Worm (Caenorhabditis elegans) whole organism, young adult: ENCODE results near the gene vit-4.

ENCODE experiments used
- Y56A3A.18 ChIP-seq: fragments of 200-800 bp; sonication (Bioruptor generic); IDR thresholded peaks from 2 replicates; pipeline ENCODE4 v1.3.6; 2022; ENCODE audit warnings: missing genetic modification reagents, missing genetic modification characterization, missing compliant biosample characterization
- ZK185.1 ChIP-seq: sonication (generic microtip); optimal IDR thresholded peaks from 2 replicates; lab custom pipeline; 2016; ENCODE audit warnings: mild to moderate bottlenecking, missing genetic modification characterization, missing compliant biosample characterization; ENCODE audit not compliant: poor library complexity, severe bottlenecking
- atf-7 ChIP-seq: sonication (generic microtip); optimal IDR thresholded peaks from 2 replicates; lab custom pipeline; 2017; ENCODE audit warnings: mild to moderate bottlenecking, missing genetic modification characterization, missing compliant biosample characterization
- bed-2 ChIP-seq: fragments of 200-800 bp; sonication (Bioruptor generic); IDR thresholded peaks from 2 replicates; pipeline ENCODE4 v1.3.6; 2022; ENCODE audit warnings: missing genetic modification reagents, missing genetic modification characterization, missing compliant biosample characterization
- dpff-1 ChIP-seq: sonication (generic microtip); optimal IDR thresholded peaks from 2 replicates; lab custom pipeline; 2017; ENCODE audit warnings: mild to moderate bottlenecking, missing genetic modification characterization, missing compliant biosample characterization
- efl-1 ChIP-seq: fragments of 150-350 bp; optimal IDR thresholded peaks from 2 replicates; lab custom pipeline; 2014; ENCODE audit warnings: missing biosample characterization, missing genetic modification reagents, missing genetic modification characterization
- egl-18 ChIP-seq: fragments of 200-800 bp; sonication (Bioruptor generic); IDR thresholded peaks from 2 replicates; pipeline ENCODE4 v1.3.6; 2022; ENCODE audit warnings: missing genetic modification reagents, missing genetic modification characterization, missing compliant biosample characterization
- egl-44 ChIP-seq: fragments of 200-800 bp; sonication (Bioruptor generic); IDR thresholded peaks from 2 replicates; pipeline ENCODE4 v1.3.6; 2022; ENCODE audit warnings: missing genetic modification reagents, missing genetic modification characterization, missing compliant biosample characterization
- ekl-4 ChIP-seq: fragments of 200-800 bp; sonication (Bioruptor generic); IDR thresholded peaks from 2 replicates; pipeline ENCODE4 v1.3.6; 2022; ENCODE audit warnings: missing genetic modification reagents, missing genetic modification characterization, missing compliant biosample characterization
- him-1 ChIP-seq: sonication (generic microtip); optimal IDR thresholded peaks from 2 replicates; lab custom pipeline; 2016; ENCODE audit warnings: missing genotype, missing genetic modification reagents, missing genetic modification characterization, missing compliant biosample characterization
- let-526 ChIP-seq: fragments of 200-800 bp; sonication (Bioruptor generic); IDR thresholded peaks from 2 replicates; pipeline ENCODE4 v1.3.6; 2022; ENCODE audit warnings: missing genetic modification reagents, missing genetic modification characterization, missing compliant biosample characterization
- let-607 ChIP-seq, 2 experiments: fragments of 200-800 bp in 1 of 2; sonication (Bioruptor generic) in 1 of 2; sonication (generic microtip) in 1 of 2; optimal IDR thresholded peaks; 2 replicates each; lab custom pipeline; 2016 to 2018; ENCODE audit warnings: mild to moderate bottlenecking in 2 of 2, missing compliant biosample characterization in 2 of 2, missing genetic modification characterization in 2 of 2, moderate library complexity in 2 of 2, missing genotype in 1 of 2
- madf-6 ChIP-seq: fragments of 200-800 bp; sonication (Bioruptor generic); IDR thresholded peaks from 2 replicates; pipeline ENCODE4 v1.3.6; 2022; ENCODE audit warnings: missing genetic modification reagents, missing genetic modification characterization, missing compliant biosample characterization
- mxl-1 ChIP-seq: sonication (generic microtip); optimal IDR thresholded peaks from 2 replicates; lab custom pipeline; 2016; ENCODE audit warnings: missing genetic modification characterization, missing compliant biosample characterization
- nhr-120 ChIP-seq: fragments of 200-800 bp; sonication (Bioruptor generic); IDR thresholded peaks from 2 replicates; pipeline ENCODE4 v1.3.6; 2022; ENCODE audit warnings: missing genetic modification characterization, missing compliant biosample characterization
- pha-4 ChIP-seq: fragments of 150-350 bp; sonication (generic microtip); optimal IDR thresholded peaks from 2 replicates; lab custom pipeline; 2014; ENCODE audit warnings: missing biosample characterization, missing genetic modification reagents, missing genetic modification characterization
- repo-1 ChIP-seq: sonication (generic microtip); optimal IDR thresholded peaks from 2 replicates; lab custom pipeline; 2017; ENCODE audit warnings: mild to moderate bottlenecking, missing genetic modification characterization, missing compliant biosample characterization
- rpc-1 ChIP-seq, 2 experiments: fragments of 150-350 bp in 1 of 2; sonication (generic microtip) in 1 of 2; optimal IDR thresholded peaks; 2 replicates each; lab custom pipeline; 2014 to 2018; ENCODE audit warnings: missing biosample characterization in 1 of 2, missing genetic modification characterization in 1 of 2, missing genetic modification reagents in 1 of 2, missing genotype in 1 of 2
- sea-2 ChIP-seq: fragments of 200-800 bp; sonication (Bioruptor generic); IDR thresholded peaks from 2 replicates; pipeline ENCODE4 v1.3.6; 2022; ENCODE audit warnings: missing genetic modification characterization, missing compliant biosample characterization
- somi-1 ChIP-seq: fragments of 200-800 bp; sonication (Bioruptor generic); optimal IDR thresholded peaks from 2 replicates; lab custom pipeline; 2018; ENCODE audit warnings: mild to moderate bottlenecking, missing genetic modification characterization, missing compliant biosample characterization
- unc-62 ChIP-seq: fragments of 150-350 bp; optimal IDR thresholded peaks from 2 replicates; lab custom pipeline; 2014; ENCODE audit warnings: missing biosample characterization, missing genetic modification reagents, missing genetic modification characterization
- ztf-25 ChIP-seq: fragments of 200-800 bp; sonication (Bioruptor generic); IDR thresholded peaks from 2 replicates; pipeline ENCODE4 v1.3.6; 2022; ENCODE audit warnings: missing genetic modification reagents, missing genetic modification characterization, missing compliant biosample characterization
- ztf-26 ChIP-seq: sonication (generic microtip); optimal IDR thresholded peaks from 2 replicates; lab custom pipeline; 2017; ENCODE audit warnings: missing genetic modification characterization, missing compliant biosample characterization
- ztf-3 ChIP-seq: fragments of 200-800 bp; sonication (Bioruptor generic); optimal IDR thresholded peaks from 2 replicates; lab custom pipeline; 2018; ENCODE audit warnings: mild to moderate bottlenecking, missing genetic modification characterization, missing compliant biosample characterization

The vit-4 gene

ce11 chrX:3513715-3514114 is 50.0 kb downstream of the vit-4 start:
- no peak for TF ChIP-seq Y56A3A.18 (GFP tag; lab: Robert Waterston, UW)
- TF ChIP-seq rpc-1 (optimal IDR thresholded peaks at IDR 0.05; lab: Kevin White, UChicago), result no peak
- TF ChIP-seq rpc-1 (tag; optimal IDR thresholded peaks at IDR 0.05; lab: Kevin White, UChicago), result no peak
- TF ChIP-seq ztf-26 (tag; lab: Kevin White, UChicago), result no peak
- TF ChIP-seq ekl-4 (GFP tag; lab: Robert Waterston, UW), result no peak
- no peak for TF ChIP-seq sea-2 (GFP tag; lab: Robert Waterston, UW)
- no peak for TF ChIP-seq somi-1
- no peak for TF ChIP-seq dpff-1 (tag; lab: Kevin White, UChicago)
- TF ChIP-seq repo-1 (tag; lab: Kevin White, UChicago), result no peak
- no peak for TF ChIP-seq let-526 (GFP tag; lab: Robert Waterston, UW)
- TF ChIP-seq bed-2, result no peak
- TF ChIP-seq ztf-3 (GFP tag; lab: Kevin White, UChicago), result no peak
- TF ChIP-seq ZK185.1 (tag; lab: Kevin White, UChicago), result no peak
- no peak for TF ChIP-seq ztf-25 (GFP tag; lab: Robert Waterston, UW)
- no peak for TF ChIP-seq unc-62
- no peak for TF ChIP-seq madf-6 (GFP tag; lab: Robert Waterston, UW)

DNA sequence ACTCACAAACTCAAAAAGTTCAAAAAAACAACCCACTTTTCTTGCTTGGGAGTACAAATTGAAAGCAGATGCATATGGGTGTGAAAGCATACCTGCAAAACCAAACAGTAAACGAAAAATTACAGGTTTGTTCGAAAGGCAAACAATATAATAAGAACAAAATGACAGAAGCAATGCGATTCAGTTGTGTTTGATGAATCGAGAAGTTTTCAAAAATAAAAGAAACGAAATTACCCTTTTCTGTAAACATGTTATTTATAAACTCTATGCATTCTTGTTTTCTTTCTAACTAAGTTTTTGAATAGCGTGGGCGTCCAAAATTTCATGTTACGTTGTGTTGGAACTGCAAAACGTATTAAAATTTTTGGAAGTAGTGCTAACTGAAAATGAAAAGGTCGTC is 54.9 kb downstream of the vit-4 start, which contains the start of gene sox-4:
TSS of gene sox-4 (minus strand) at position 101 of the 400 bp plus-strand sequence.
- TF ChIP-seq ZK185.1 (tag; lab: Kevin White, UChicago), result no peak
- no peak for TF ChIP-seq pha-4 (tag; lab: Kevin White, UChicago)
- TF ChIP-seq egl-44 (GFP tag; lab: Robert Waterston, UW), result no peak
- TF ChIP-seq efl-1 (GFP tag; lab: Kevin White, UChicago), result no peak
- TF ChIP-seq nhr-120 (GFP tag; lab: Robert Waterston, UW), result no peak
- no peak for TF ChIP-seq mxl-1
- TF ChIP-seq atf-7 (tag; lab: Kevin White, UChicago), result no peak
- no peak for TF ChIP-seq somi-1
- TF ChIP-seq egl-18 (GFP tag; lab: Robert Waterston, UW), result no peak
- TF ChIP-seq him-1 (tag; lab: Kevin White, UChicago), result no peak
- no peak for TF ChIP-seq ekl-4 (GFP tag; lab: Robert Waterston, UW)
- no peak for TF ChIP-seq let-607 (tag; optimal IDR thresholded peaks at IDR 0.05; lab: Kevin White, UChicago)
